Worm (Caenorhabditis elegans) whole organism, early embryonic: ENCODE measurements around the gene cct-7.

Experiments used
- aly-1 ChIP-seq: sonication (generic microtip); optimal IDR thresholded peaks from 2 replicates; lab custom pipeline; 2016; ENCODE audit warnings: missing genetic modification characterization, missing compliant biosample characterization
- ama-1 ChIP-seq: fragments of 150-350 bp; optimal IDR thresholded peaks from 2 replicates; lab custom pipeline; 2014
- sea-1 ChIP-seq: fragments of 200-800 bp; sonication (Bioruptor generic); conservative IDR thresholded peaks from 2 replicates; pipeline ENCODE4 v1.3.6; 2022; ENCODE audit warnings: missing genetic modification characterization, missing compliant biosample characterization

ce11 chrV:1868025-1868424, 4.0 kb upstream of the cct-7 start:
- TF ChIP-seq sea-1 (GFP tag; lab: Robert Waterston, UW) (no peak), aly-1 (tag; lab: Kevin White, UChicago) (no peak), ama-1 (lab: Kevin White, UChicago) (no peak)
